Fruit fly (Drosophila melanogaster): ENCODE results near the gene Sfp24Bc.

Gene Sfp24Bc

dm6 chr2L:3719414-3719959, 49.1 kb upstream of the Sfp24Bc start (continued):
- no peak for TF ChIP-seq Hr39 (optimal IDR thresholded peaks at IDR 0.05)
- TF ChIP-seq CG11695 (GFP tag; IDR thresholded peaks at IDR 0.05), result 0 out of 3 replicates have a peak, but pooled peaks have one; percentile 20
- TF ChIP-seq nmo (GFP tag; optimal IDR thresholded peaks at IDR 0.05), result no peak
- TF ChIP-seq CG17568 (GFP tag; optimal IDR thresholded peaks at IDR 0.05), result no peak
- TF ChIP-seq Max (GFP tag; optimal IDR thresholded peaks at IDR 0.05), result no peak
- TF ChIP-seq hb (GFP tag; IDR thresholded peaks at IDR 0.05; ENCODE audit: partially characterized antibody), result no peak
- no peak for TF ChIP-seq Gsc (GFP tag; IDR thresholded peaks at IDR 0.05)
- no peak for TF ChIP-seq CG4730 (GFP tag; IDR thresholded peaks at IDR 0.05)
- no peak for TF ChIP-seq Hr78 (GFP tag; optimal IDR thresholded peaks at IDR 0.05)
- no peak for TF ChIP-seq pros (GFP tag; optimal IDR thresholded peaks at IDR 0.05)
- TF ChIP-seq cad (GFP tag; optimal IDR thresholded peaks at IDR 0.05), result no peak
- no peak for TF ChIP-seq CG7357 (GFP tag; IDR thresholded peaks at IDR 0.05)
- peak; percentile 18 for TF ChIP-seq CG13296 (GFP tag; optimal IDR thresholded peaks at IDR 0.05)
- no peak for TF ChIP-seq CG1647 (GFP tag; optimal IDR thresholded peaks at IDR 0.05)
- TF ChIP-seq CG7987 (GFP tag; optimal IDR thresholded peaks at IDR 0.05), result no peak
- no peak for TF ChIP-seq cg (GFP tag; optimal IDR thresholded peaks at IDR 0.05)
- no peak for TF ChIP-seq ssp (GFP tag; IDR thresholded peaks at IDR 0.05)
- TF ChIP-seq pfk (GFP tag; optimal IDR thresholded peaks at IDR 0.05), result no peak
- TF ChIP-seq CG12071 (GFP tag; optimal IDR thresholded peaks at IDR 0.05), result peak; percentile 23
- no peak for TF ChIP-seq GATAe (GFP tag; conservative IDR thresholded peaks at IDR 0.05)
- TF ChIP-seq aop (GFP tag; IDR thresholded peaks at IDR 0.05), result no peak
- TF ChIP-seq lov (optimal IDR thresholded peaks at IDR 0.05), result no peak
- no peak for TF ChIP-seq lov (GFP tag; IDR thresholded peaks at IDR 0.05)
- no peak for TF ChIP-seq disco-r (GFP tag; optimal IDR thresholded peaks at IDR 0.05)
- TF ChIP-seq Vsx1 (GFP tag; optimal IDR thresholded peaks at IDR 0.05), result no peak
- peak; percentile 30 for TF ChIP-seq HHEX (GFP tag; optimal IDR thresholded peaks at IDR 0.05)
- TF ChIP-seq prd (optimal IDR thresholded peaks at IDR 0.05), result no peak
- TF ChIP-seq prd (GFP tag; IDR thresholded peaks at IDR 0.05), result no peak
- TF ChIP-seq tin (GFP tag; optimal IDR thresholded peaks at IDR 0.05), result no peak
- peak; percentile 7 for TF ChIP-seq Ssrp (tag; optimal IDR thresholded peaks at IDR 0.05)
- no peak for TF ChIP-seq CG10274 (GFP tag; optimal IDR thresholded peaks at IDR 0.05)
- TF ChIP-seq CG3847 (GFP tag; IDR thresholded peaks at IDR 0.05), result no peak
- no peak for TF ChIP-seq MBD-R2 (GFP tag; IDR thresholded peaks at IDR 0.05)
- 0 out of 2 replicates have a peak, but pooled peaks have one; percentile 16 for TF ChIP-seq H2.0 (GFP tag; IDR thresholded peaks at IDR 0.05)
- TF ChIP-seq Taf1 (GFP tag; IDR thresholded peaks at IDR 0.05), result no peak
- no peak for TF ChIP-seq CG3065 (GFP tag; optimal IDR thresholded peaks at IDR 0.05)
- peak; percentile 13 for TF ChIP-seq CG30403 (GFP tag; optimal IDR thresholded peaks at IDR 0.05)
- TF ChIP-seq row (GFP tag; IDR thresholded peaks at IDR 0.05), result no peak; the same call in 1 of the 3 replicates
- no peak for TF ChIP-seq HLHmδ (GFP tag; optimal IDR thresholded peaks at IDR 0.05)
- TF ChIP-seq croc (GFP tag; conservative IDR thresholded peaks at IDR 0.05), result no peak
- no peak for TF ChIP-seq knrl (GFP tag; IDR thresholded peaks at IDR 0.05; ENCODE audit: partially characterized antibody)
- no peak for TF ChIP-seq B-H1 (GFP tag; IDR thresholded peaks at IDR 0.05)
- no peak for TF ChIP-seq ro (GFP tag; IDR thresholded peaks at IDR 0.05)
- no peak for TF ChIP-seq trem (tag; optimal IDR thresholded peaks at IDR 0.05)
- no peak for TF ChIP-seq Dbx (GFP tag; IDR thresholded peaks at IDR 0.05)
- no peak for TF ChIP-seq pnt (GFP tag; optimal IDR thresholded peaks at IDR 0.05)
- no peak for TF ChIP-seq CG3726 (GFP tag; IDR thresholded peaks at IDR 0.05)
- no peak for TF ChIP-seq CG16813 (GFP tag; IDR thresholded peaks at IDR 0.05; ENCODE audit: partially characterized antibody)
- no peak for TF ChIP-seq Ada2b (GFP tag; IDR thresholded peaks at IDR 0.05)
- TF ChIP-seq CG4707 (GFP tag; optimal IDR thresholded peaks at IDR 0.05), result no peak
- no peak for TF ChIP-seq CG9609 (GFP tag; optimal IDR thresholded peaks at IDR 0.05)
- no peak for TF ChIP-seq ATbp (GFP tag; optimal IDR thresholded peaks at IDR 0.05)
